Worm (Caenorhabditis elegans) whole organism, late embryonic: ENCODE data around the gene ess-2.

Experiments
- ama-1 ChIP-seq: fragments of 150-350 bp; optimal IDR thresholded peaks from 2 replicates; lab custom pipeline; 2014
- ceh-14 ChIP-seq: sonication (generic microtip); optimal IDR thresholded peaks from 2 replicates; lab custom pipeline; 2016; ENCODE audit warnings: missing genotype, missing genetic modification characterization, missing compliant biosample characterization
- ceh-19 ChIP-seq: fragments of 200-800 bp; sonication (Bioruptor generic); optimal IDR thresholded peaks from 2 replicates; lab custom pipeline; 2018; ENCODE audit warnings: mild to moderate bottlenecking, missing genetic modification characterization, missing compliant biosample characterization
- ceh-9 ChIP-seq: sonication (generic microtip); optimal IDR thresholded peaks from 2 replicates; lab custom pipeline; 2016; ENCODE audit warnings: mild to moderate bottlenecking, missing genetic modification characterization, inconsistent platforms, missing compliant biosample characterization
- che-1 ChIP-seq: sonication (generic microtip); optimal IDR thresholded peaks from 2 replicates; lab custom pipeline; 2016; ENCODE audit warnings: mild to moderate bottlenecking, missing genetic modification characterization, missing compliant biosample characterization
- gmeb-2 ChIP-seq: sonication (generic microtip); optimal IDR thresholded peaks from 2 replicates; lab custom pipeline; 2016; ENCODE audit warnings: missing genetic modification characterization, inconsistent platforms, missing compliant biosample characterization
- nfya-1 ChIP-seq: sonication (generic microtip); optimal IDR thresholded peaks from 2 replicates; lab custom pipeline; 2017; ENCODE audit warnings: missing genetic modification characterization, mild to moderate bottlenecking, missing compliant biosample characterization, antibody characterized with exemption, moderate library complexity
- pax-1 ChIP-seq: fragments of 150-350 bp; optimal IDR thresholded peaks from 2 replicates; lab custom pipeline; 2014; ENCODE audit warnings: missing biosample characterization, missing genetic modification characterization
- pqm-1 ChIP-seq: sonication (generic microtip); optimal IDR thresholded peaks from 2 replicates; lab custom pipeline; 2016; ENCODE audit warnings: missing genetic modification characterization, missing compliant biosample characterization
- unc-86 ChIP-seq: sonication (generic microtip); optimal IDR thresholded peaks from 2 replicates; lab custom pipeline; 2016; ENCODE audit warnings: missing genetic modification characterization, missing compliant biosample characterization

- no peak for TF ChIP-seq ceh-9
- TF ChIP-seq ceh-19 (GFP tag; lab: Kevin White, UChicago) = peak; percentile 44
- peak; percentile 94 for TF ChIP-seq nfya-1 (tag; lab: Kevin White, UChicago)
- TF ChIP-seq ceh-14 (tag; lab: Kevin White, UChicago) = peak; percentile 27
- peak; percentile 66 for TF ChIP-seq unc-86 (tag; lab: Kevin White, UChicago)
- no peak for TF ChIP-seq gmeb-2 (tag; lab: Kevin White, UChicago)
- peak; percentile 7 for TF ChIP-seq pqm-1 (tag; lab: Kevin White, UChicago)
- no peak for TF ChIP-seq che-1
- no peak for TF ChIP-seq ama-1 (lab: Kevin White, UChicago)
- peak; percentile 97 for TF ChIP-seq pax-1 (tag; lab: Kevin White, UChicago)
Measured at ce11 chrIII:8446940-8447403, 43.2 kb downstream of the ess-2 start, which contains the start of gene rpn-3.
